Fruit fly (Drosophila melanogaster) whole organism, prepupa: ENCODE results near the gene COX7AL2.

Source experiments
- Blimp-1 ChIP-seq: fragments of 200-800 bp; sonication (Bioruptor generic); optimal IDR thresholded peaks from 3 replicates; lab custom pipeline; 2017; ENCODE audit warnings: missing biosample characterization, missing genetic modification characterization, mild to moderate bottlenecking, moderate library complexity, missing genetic modification reagents
- CG10631 ChIP-seq: fragments of 200-800 bp; sonication (Bioruptor generic); optimal IDR thresholded peaks from 2 replicates; lab custom pipeline; 2016; ENCODE audit warnings: missing biosample characterization, missing genetic modification characterization
- CG11762 ChIP-seq: fragments of 200-800 bp; sonication (Bioruptor generic); optimal IDR thresholded peaks from 3 replicates; lab custom pipeline; 2016; ENCODE audit warnings: missing biosample characterization, missing genetic modification characterization; ENCODE audit not compliant: insufficient read depth
- CG11902 ChIP-seq: fragments of 200-800 bp; sonication (Bioruptor generic); optimal IDR thresholded peaks from 3 replicates; lab custom pipeline; 2016; ENCODE audit warnings: missing biosample characterization, missing genetic modification characterization
- CG31627 ChIP-seq: fragments of 200-800 bp; sonication (Bioruptor generic); optimal IDR thresholded peaks from 3 replicates; lab custom pipeline; 2016; ENCODE audit warnings: missing biosample characterization, missing genetic modification characterization
- CG32006 ChIP-seq: fragments of 200-800 bp; sonication (Bioruptor generic); optimal IDR thresholded peaks from 3 replicates; lab custom pipeline; 2017; ENCODE audit warnings: missing biosample characterization, mild to moderate bottlenecking, missing genetic modification characterization
- CG34406 ChIP-seq: fragments of 200-800 bp; sonication (Bioruptor generic); optimal IDR thresholded peaks from 3 replicates; lab custom pipeline; 2016; ENCODE audit warnings: missing biosample characterization, missing genetic modification characterization
- CG4318 ChIP-seq: fragments of 200-800 bp; sonication (Bioruptor generic); optimal IDR thresholded peaks from 3 replicates; lab custom pipeline; 2017; ENCODE audit warnings: missing biosample characterization, mild to moderate bottlenecking, missing genetic modification characterization
- CG6163 ChIP-seq: fragments of 200-800 bp; sonication (Bioruptor generic); IDR thresholded peaks from 3 replicates; pipeline ENCODE4 v1.3.6; 2022; ENCODE audit warnings: missing biosample characterization, missing genetic modification characterization
- CG6276 ChIP-seq: fragments of 200-800 bp; sonication (Bioruptor generic); optimal IDR thresholded peaks from 2 replicates; lab custom pipeline; 2017; ENCODE audit warnings: missing biosample characterization, mild to moderate bottlenecking, missing genetic modification characterization
- CG6808 ChIP-seq: fragments of 200-800 bp; sonication (Bioruptor generic); optimal IDR thresholded peaks from 3 replicates; lab custom pipeline; 2017; ENCODE audit warnings: missing biosample characterization, missing genetic modification characterization, mild to moderate bottlenecking, moderate library complexity, missing genetic modification reagents
- CG6854 ChIP-seq: fragments of 200-800 bp; sonication (Bioruptor generic); optimal IDR thresholded peaks from 2 replicates; lab custom pipeline; 2017; ENCODE audit warnings: missing biosample characterization, mild to moderate bottlenecking, missing genetic modification characterization
- CG8119 ChIP-seq: fragments of 200-800 bp; sonication (Bioruptor generic); IDR thresholded peaks from 3 replicates; pipeline ENCODE4 v1.3.6; 2022; ENCODE audit warnings: missing biosample characterization, missing genetic modification characterization
- CG8632 ChIP-seq: fragments of 200-800 bp; sonication (Bioruptor generic); optimal IDR thresholded peaks from 3 replicates; lab custom pipeline; 2016; ENCODE audit warnings: missing biosample characterization, missing genetic modification characterization
- CG9139 ChIP-seq: fragments of 200-800 bp; sonication (Bioruptor generic); optimal IDR thresholded peaks from 3 replicates; lab custom pipeline; 2017; ENCODE audit warnings: missing biosample characterization, mild to moderate bottlenecking, missing genetic modification characterization
- Eip75B ChIP-seq: fragments of 200-800 bp; sonication (Bioruptor generic); optimal IDR thresholded peaks from 3 replicates; lab custom pipeline; 2016; ENCODE audit warnings: missing biosample characterization, missing genetic modification characterization
- Eip78C ChIP-seq: fragments of 200-800 bp; sonication (Bioruptor generic); peaks from one replicate; lab custom pipeline; 2016; ENCODE audit warnings: missing biosample characterization, missing genetic modification characterization
- Eip93F ChIP-seq: fragments of 200-800 bp; sonication (Bioruptor generic); optimal IDR thresholded peaks from 2 replicates; lab custom pipeline; 2016; ENCODE audit warnings: missing biosample characterization, mild to moderate bottlenecking, missing genetic modification characterization
- Gug ChIP-seq: fragments of 200-800 bp; sonication (Bioruptor generic); IDR thresholded peaks from 2 replicates; pipeline ENCODE4 v1.3.6; 2022; ENCODE audit warnings: missing biosample characterization, missing genetic modification characterization
- Hr38 ChIP-seq: sonication (Bioruptor generic); optimal IDR thresholded peaks from 2 replicates; lab custom pipeline; 2016; ENCODE audit warnings: missing biosample characterization, missing genetic modification characterization
- Smox ChIP-seq: fragments of 200-800 bp; sonication (Bioruptor generic); optimal IDR thresholded peaks from 3 replicates; lab custom pipeline; 2016; ENCODE audit warnings: missing biosample characterization, missing genetic modification characterization
- achi ChIP-seq: fragments of 200-800 bp; sonication (Bioruptor generic); optimal IDR thresholded peaks from 3 replicates; lab custom pipeline; 2016; ENCODE audit warnings: missing biosample characterization, missing genetic modification characterization
- cyc ChIP-seq: fragments of 200-800 bp; sonication (Bioruptor generic); optimal IDR thresholded peaks from 3 replicates; lab custom pipeline; 2016; ENCODE audit warnings: missing biosample characterization, missing genetic modification characterization
- dac ChIP-seq: fragments of 200-800 bp; sonication (Bioruptor generic); optimal IDR thresholded peaks from 2 replicates; lab custom pipeline; 2017; ENCODE audit warnings: missing biosample characterization, mild to moderate bottlenecking, missing genetic modification characterization
- eg ChIP-seq: fragments of 200-800 bp; sonication (Bioruptor generic); IDR thresholded peaks from 3 replicates; pipeline ENCODE4 v1.3.6; 2022; ENCODE audit warnings: missing biosample characterization, missing genetic modification characterization
- fd59A ChIP-seq: fragments of 200-800 bp; sonication (Bioruptor generic); optimal IDR thresholded peaks from 2 replicates; lab custom pipeline; 2017; ENCODE audit warnings: missing biosample characterization, mild to moderate bottlenecking, missing genetic modification characterization, missing genetic modification reagents
- fkh ChIP-seq: fragments of 200-800 bp; sonication (Bioruptor generic); optimal IDR thresholded peaks from 3 replicates; lab custom pipeline; 2017; ENCODE audit warnings: missing biosample characterization, mild to moderate bottlenecking, missing genetic modification characterization, moderate library complexity
- lz ChIP-seq: fragments of 200-800 bp; sonication (Bioruptor generic); optimal IDR thresholded peaks from 3 replicates; lab custom pipeline; 2016; ENCODE audit warnings: missing biosample characterization, missing genetic modification characterization
- pdm3 ChIP-seq: fragments of 200-800 bp; sonication (Bioruptor generic); optimal IDR thresholded peaks from 3 replicates; lab custom pipeline; 2016; ENCODE audit warnings: missing biosample characterization, missing genetic modification characterization
- salr ChIP-seq, 2 experiments: fragments of 200-800 bp; sonication (Bioruptor generic); optimal IDR thresholded peaks; 3 replicates each; lab custom pipeline; 2016 to 2018; ENCODE audit warnings: missing biosample characterization in 2 of 2, missing genetic modification characterization in 2 of 2, mild to moderate bottlenecking in 1 of 2
- ss ChIP-seq, 2 experiments: fragments of 200-800 bp; sonication (Bioruptor generic); optimal IDR thresholded peaks; 2 replicates in 1 of 2; 3 replicates in 1 of 2; lab custom pipeline; 2017 to 2018; ENCODE audit warnings: mild to moderate bottlenecking in 2 of 2, missing biosample characterization in 2 of 2, missing genetic modification characterization in 2 of 2, moderate library complexity in 1 of 2
- svp ChIP-seq: fragments of 200-800 bp; sonication (Bioruptor generic); peaks from one replicate; lab custom pipeline; 2016; ENCODE audit warnings: missing biosample characterization, missing genetic modification characterization
- topi ChIP-seq: fragments of 200-800 bp; sonication (Bioruptor generic); optimal IDR thresholded peaks from 3 replicates; lab custom pipeline; 2016; ENCODE audit warnings: missing biosample characterization, missing genetic modification characterization
- vri ChIP-seq: fragments of 200-800 bp; sonication (Bioruptor generic); optimal IDR thresholded peaks from 3 replicates; lab custom pipeline; 2016; ENCODE audit warnings: missing biosample characterization, mild to moderate bottlenecking, missing genetic modification characterization

Gene COX7AL2

dm6 chr2L:2197475-2198118 lies at the start of gene COX7AL2:
COX7AL2 (minus strand) TSS chr2L:2197912.
- TF ChIP-seq CG10631 (peak; percentile 26), fd59A (GFP tag; lab: Kevin White, UChicago) (peak; percentile 10), eg (GFP tag; lab: Robert Waterston, UW) (no peak), CG8632 (GFP tag; lab: Kevin White, UChicago) (peak; percentile 33), CG11762 (no peak), CG32006 (peak; percentile 3), CG31627 (GFP tag; lab: Kevin White, UChicago) (no peak), CG6276 (peak; percentile 48), achi (peak; percentile 22), Eip78C (GFP tag; lab: Kevin White, UChicago) (no peak), cyc (GFP tag; lab: Kevin White, UChicago) (no peak), Gug (no peak), CG8119 (GFP tag; lab: Robert Waterston, UW) (no peak), fkh (GFP tag; lab: Kevin White, UChicago) (peak; percentile 61), salr (GFP tag; optimal IDR thresholded peaks at IDR 0.05; lab: Kevin White, UChicago) (peak in 1 of 2 experiments; percentile 36), CG4318 (GFP tag; lab: Kevin White, UChicago) (no peak)

- TF ChIP-seq CG9139 (GFP tag; lab: Kevin White, UChicago): no peak
- TF ChIP-seq Hr38 (GFP tag; lab: Kevin White, UChicago): no peak
- TF ChIP-seq ss (GFP tag; optimal IDR thresholded peaks at IDR 0.05; lab: Kevin White, UChicago): no peak
- TF ChIP-seq CG10631: no peak
- no peak for TF ChIP-seq Eip75B (GFP tag; lab: Kevin White, UChicago)
- no peak for TF ChIP-seq eg (GFP tag; lab: Robert Waterston, UW)
- no peak for TF ChIP-seq Eip93F
- TF ChIP-seq Gug: no peak
- TF ChIP-seq CG8632 (GFP tag; lab: Kevin White, UChicago): no peak
- no peak for TF ChIP-seq lz (GFP tag; lab: Kevin White, UChicago)
- no peak for TF ChIP-seq CG6854
- no peak for TF ChIP-seq CG32006
- no peak for TF ChIP-seq fkh (GFP tag; lab: Kevin White, UChicago)
Measured at dm6 chr2L:2242783-2243182, 45.1 kb upstream of the COX7AL2 start.

dm6 chr2L:2242139-2242538 lies 44.4 kb upstream of the COX7AL2 start, which contains the start of gene CG4267:
CG4267 (plus strand) TSS chr2L:2242378.
- TF ChIP-seq dac (no peak), Eip78C (GFP tag; lab: Kevin White, UChicago) (peak; percentile 64), svp (GFP tag; lab: Kevin White, UChicago) (peak; percentile 93), CG6163 (GFP tag; lab: Robert Waterston, UW) (peak; percentile 44; the same call in 1 of the 3 replicates), topi (GFP tag; lab: Kevin White, UChicago) (no peak), CG6808 (GFP tag; lab: Kevin White, UChicago) (no peak), ss (GFP tag; optimal IDR thresholded peaks at IDR 0.05; lab: Kevin White, UChicago) (no peak), Smox (no peak), pdm3 (GFP tag; lab: Kevin White, UChicago) (no peak), Blimp-1 (GFP tag; lab: Kevin White, UChicago) (no peak), CG34406 (GFP tag; lab: Kevin White, UChicago) (no peak), eg (GFP tag; lab: Robert Waterston, UW) (0 out of 3 replicates have a peak, but pooled peaks have one; percentile 25)
- TF ChIP-seq, all 60 proteins: peak for 4

- TF ChIP-seq CG11902 (GFP tag; lab: Kevin White, UChicago) (no peak), vri (GFP tag; lab: Kevin White, UChicago) (no peak), dac (no peak)
Measured at dm6 chr2L:2240493-2240892, 42.8 kb upstream of the COX7AL2 start, which contains the start of gene Tengl1. Tengl1 (minus strand) TSS chr2L:2240593.
